Worm (Caenorhabditis elegans): Measurements from ENCODE around the gene C08F11.7.

DNA sequence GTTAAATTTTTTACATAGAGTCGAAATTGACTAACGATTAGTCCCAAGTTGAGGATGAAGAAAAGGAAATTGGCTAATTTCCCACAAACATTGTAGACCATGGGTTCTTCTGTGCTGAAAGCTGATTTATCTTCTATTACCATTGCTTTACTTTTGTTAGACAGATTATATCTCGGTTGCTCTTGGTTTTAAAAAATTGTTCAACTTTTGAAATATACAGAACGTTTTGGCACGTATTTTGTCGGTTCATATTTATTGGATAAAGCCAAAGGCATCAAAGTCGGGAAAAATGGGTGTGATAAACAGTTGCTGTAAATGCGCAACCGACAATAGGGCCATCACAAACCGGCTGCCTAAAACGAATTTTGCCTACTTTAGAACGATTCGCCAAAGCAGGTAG, 45.4 kb upstream of the C08F11.7 start, which contains the start of gene tsp-5:
- TF ChIP-seq lim-6 (tag; optimal IDR thresholded peaks at IDR 0.05), result no peak
- no peak for TF ChIP-seq T23F11.4 (GFP tag; optimal IDR thresholded peaks at IDR 0.05)
- no peak for TF ChIP-seq fkh-10 (GFP tag; optimal IDR thresholded peaks at IDR 0.05)
- TF ChIP-seq elt-2 (tag; optimal IDR thresholded peaks at IDR 0.05), result no peak
- no peak for TF ChIP-seq nhr-11 (tag; optimal IDR thresholded peaks at IDR 0.05)
- TF ChIP-seq dve-1 (tag; optimal IDR thresholded peaks at IDR 0.05), result no peak
- no peak for TF ChIP-seq sox-4 (tag; optimal IDR thresholded peaks at IDR 0.05)
- TF ChIP-seq ceh-9 (tag; optimal IDR thresholded peaks at IDR 0.05), result no peak
- TF ChIP-seq ceh-30 (tag; optimal IDR thresholded peaks at IDR 0.05), result no peak
- no peak for TF ChIP-seq sox-2 (GFP tag; IDR thresholded peaks at IDR 0.05)
- TF ChIP-seq ceh-48 (tag; optimal IDR thresholded peaks at IDR 0.05), result no peak
